Fruit fly (Drosophila melanogaster) whole organism, embryonic: ENCODE results near the gene CG1299.
A peak's percentile ranks its signal among the peaks of the same experiment; 100 is the strongest.

Experiments
- CG10209 ChIP-seq: fragments of 200-800 bp; sonication (Bioruptor generic); optimal IDR thresholded peaks from 3 replicates; lab custom pipeline; 2017; ENCODE audit warnings: missing biosample characterization, mild to moderate bottlenecking, missing genetic modification characterization, missing genetic modification reagents
- CG10366 ChIP-seq: fragments of 200-800 bp; sonication (Bioruptor generic); IDR thresholded peaks from 2 replicates; pipeline ENCODE4 v1.3.6; 2022; ENCODE audit warnings: missing biosample characterization, missing genetic modification characterization
- CG11093 ChIP-seq: fragments of 200-800 bp; sonication (Bioruptor generic); IDR thresholded peaks from 3 replicates; pipeline ENCODE4 v1.3.6; 2022; ENCODE audit warnings: missing biosample characterization, missing genetic modification characterization
- CG11695 ChIP-seq: fragments of 200-800 bp; sonication (Bioruptor generic); IDR thresholded peaks from 3 replicates; pipeline ENCODE4 v1.3.6; 2022; ENCODE audit warnings: missing biosample characterization, missing genetic modification characterization
- CG12155 ChIP-seq: fragments of 200-800 bp; sonication (Bioruptor generic); optimal IDR thresholded peaks from 3 replicates; lab custom pipeline; 2016; ENCODE audit warnings: missing biosample characterization, missing genetic modification characterization
- CG12236 ChIP-seq: fragments of 200-800 bp; sonication (Bioruptor generic); optimal IDR thresholded peaks from 2 replicates; lab custom pipeline; 2016; ENCODE audit warnings: missing biosample characterization, missing genetic modification characterization
- CG12659 ChIP-seq: fragments of 200-800 bp; sonication (Bioruptor generic); optimal IDR thresholded peaks from 3 replicates; lab custom pipeline; 2017; ENCODE audit warnings: mild to moderate bottlenecking, missing biosample characterization, missing genetic modification reagents, missing genetic modification characterization
- CG13287 ChIP-seq: fragments of 200-800 bp; sonication (Bioruptor generic); IDR thresholded peaks from 2 replicates; pipeline ENCODE4 v1.3.6; 2022; ENCODE audit warnings: missing biosample characterization, missing genetic modification characterization; ENCODE audit not compliant: partially characterized antibody
- CG13296 ChIP-seq: fragments of 200-800 bp; sonication (Bioruptor generic); optimal IDR thresholded peaks from 3 replicates; lab custom pipeline; 2018; ENCODE audit warnings: missing biosample characterization, mild to moderate bottlenecking, missing genetic modification characterization
- CG15514 ChIP-seq: fragments of 200-800 bp; sonication (Bioruptor generic); optimal IDR thresholded peaks from 3 replicates; lab custom pipeline; 2017; ENCODE audit warnings: missing biosample characterization, missing genetic modification characterization, mild to moderate bottlenecking, moderate library complexity, missing genetic modification reagents
- CG1602 ChIP-seq: fragments of 200-800 bp; sonication (Bioruptor generic); optimal IDR thresholded peaks from 3 replicates; lab custom pipeline; 2016; ENCODE audit warnings: missing biosample characterization, missing genetic modification characterization
- CG17385 ChIP-seq: fragments of 200-800 bp; sonication (Bioruptor generic); optimal IDR thresholded peaks from 3 replicates; lab custom pipeline; 2018; ENCODE audit warnings: missing biosample characterization, mild to moderate bottlenecking, missing genetic modification characterization
- CG17802 ChIP-seq: fragments of 200-800 bp; sonication (Bioruptor generic); optimal IDR thresholded peaks from 2 replicates; lab custom pipeline; 2018; ENCODE audit warnings: missing biosample characterization, mild to moderate bottlenecking, missing genetic modification characterization, moderate library complexity
- CG1832 ChIP-seq: fragments of 200-800 bp; sonication (Bioruptor generic); optimal IDR thresholded peaks from 2 replicates; lab custom pipeline; 2017; ENCODE audit warnings: missing biosample characterization, mild to moderate bottlenecking, missing genetic modification characterization, inconsistent platforms
- CG31388 ChIP-seq: fragments of 200-800 bp; sonication (Bioruptor generic); optimal IDR thresholded peaks from 2 replicates; lab custom pipeline; 2016; ENCODE audit warnings: missing biosample characterization, missing genetic modification characterization
- CG32532 ChIP-seq: fragments of 200-800 bp; sonication (Bioruptor generic); IDR thresholded peaks from 2 replicates; pipeline ENCODE4 v1.3.6; 2022; ENCODE audit warnings: missing biosample characterization, missing genetic modification characterization
- CG3847 ChIP-seq: fragments of 200-800 bp; sonication (Bioruptor generic); IDR thresholded peaks from 2 replicates; pipeline ENCODE4 v1.3.6; 2022; ENCODE audit warnings: missing biosample characterization, missing genetic modification characterization
- CG4617 ChIP-seq: fragments of 200-800 bp; sonication (Bioruptor generic); optimal IDR thresholded peaks from 3 replicates; lab custom pipeline; 2016; ENCODE audit warnings: missing biosample characterization, missing genetic modification characterization, borderline replicate concordance
- CG4820 ChIP-seq: fragments of 200-800 bp; sonication (Bioruptor generic); optimal IDR thresholded peaks from 3 replicates; lab custom pipeline; 2016; ENCODE audit warnings: missing biosample characterization, missing genetic modification characterization
- CG4854 ChIP-seq: fragments of 200-800 bp; sonication (Bioruptor generic); optimal IDR thresholded peaks from 2 replicates; lab custom pipeline; 2016; ENCODE audit warnings: missing biosample characterization, missing genetic modification characterization, inconsistent platforms
- CG6683 ChIP-seq: fragments of 200-800 bp; sonication (Bioruptor generic); optimal IDR thresholded peaks from 2 replicates; lab custom pipeline; 2017; ENCODE audit warnings: missing biosample characterization, mild to moderate bottlenecking, missing genetic modification characterization, missing genetic modification reagents
- CG8765 ChIP-seq: fragments of 200-800 bp; sonication (Bioruptor generic); IDR thresholded peaks from 2 replicates; pipeline ENCODE4 v1.3.6; 2022; ENCODE audit warnings: missing biosample characterization, missing genetic modification characterization
- CTCF ChIP-seq: fragments of 200-800 bp; sonication (Bioruptor generic); optimal IDR thresholded peaks from 2 replicates; lab custom pipeline; 2017; ENCODE audit warnings: missing biosample characterization, mild to moderate bottlenecking, missing genetic modification characterization, moderate library complexity
- Chrac-16 ChIP-seq: fragments of 200-800 bp; sonication (Bioruptor generic); optimal IDR thresholded peaks from 3 replicates; lab custom pipeline; 2016; ENCODE audit warnings: missing biosample characterization, missing genetic modification characterization
- Doc3 ChIP-seq: fragments of 200-800 bp; sonication (Bioruptor generic); IDR thresholded peaks from 3 replicates; pipeline ENCODE4 v1.3.6; 2022; ENCODE audit warnings: missing biosample characterization, missing genetic modification characterization; ENCODE audit not compliant: partially characterized antibody
- HmgD ChIP-seq: fragments of 200-800 bp; sonication (Bioruptor generic); optimal IDR thresholded peaks from 3 replicates; lab custom pipeline; 2016; ENCODE audit warnings: missing biosample characterization, missing genetic modification characterization
- Hr78 ChIP-seq, 2 experiments: fragments of 200-800 bp in 1 of 2; fragments of >200 bp in 1 of 2; sonication (Bioruptor generic) in 1 of 2; optimal IDR thresholded peaks; 2 replicates each; lab custom pipeline; 2017 to 2019; ENCODE audit warnings: missing biosample characterization in 2 of 2, missing genetic modification characterization in 2 of 2, mild to moderate bottlenecking in 1 of 2, moderate library complexity in 1 of 2
- Mad ChIP-seq: fragments of 200-800 bp; sonication (Bioruptor generic); optimal IDR thresholded peaks from 2 replicates; lab custom pipeline; 2016; ENCODE audit warnings: missing biosample characterization, missing genetic modification characterization
- Ssrp ChIP-seq: fragments of 200-800 bp; sonication (Bioruptor generic); optimal IDR thresholded peaks from 2 replicates; lab custom pipeline; 2018; ENCODE audit warnings: missing biosample characterization, mild to moderate bottlenecking, missing genetic modification characterization, moderate library complexity
- Taf1 ChIP-seq: fragments of 200-800 bp; sonication (Bioruptor generic); IDR thresholded peaks from 2 replicates; pipeline ENCODE4 v1.3.6; 2022; ENCODE audit warnings: missing biosample characterization, missing genetic modification characterization
- ab ChIP-seq: fragments of 200-800 bp; sonication (Bioruptor generic); optimal IDR thresholded peaks from 2 replicates; lab custom pipeline; 2016; ENCODE audit warnings: missing biosample characterization, missing genetic modification characterization
- ac ChIP-seq: fragments of 200-800 bp; sonication (Bioruptor generic); optimal IDR thresholded peaks from 3 replicates; lab custom pipeline; 2017; ENCODE audit warnings: missing biosample characterization, mild to moderate bottlenecking, missing genetic modification characterization
- amos ChIP-seq: fragments of 200-800 bp; sonication (Bioruptor generic); IDR thresholded peaks from 2 replicates; pipeline ENCODE4 v1.3.6; 2022; ENCODE audit warnings: missing biosample characterization, missing genetic modification characterization; ENCODE audit not compliant: partially characterized antibody
- bcd ChIP-seq: fragments of 200-800 bp; sonication (Bioruptor generic); optimal IDR thresholded peaks from 2 replicates; lab custom pipeline; 2017; ENCODE audit warnings: missing biosample characterization, mild to moderate bottlenecking, missing genetic modification characterization
- caup ChIP-seq: fragments of 200-800 bp; sonication (Bioruptor generic); optimal IDR thresholded peaks from 3 replicates; lab custom pipeline; 2017; ENCODE audit warnings: missing biosample characterization, mild to moderate bottlenecking, missing genetic modification characterization, moderate library complexity; ENCODE audit not compliant: severe bottlenecking
- disco-r ChIP-seq: fragments of 200-800 bp; sonication (Bioruptor generic); optimal IDR thresholded peaks from 2 replicates; lab custom pipeline; 2016; ENCODE audit warnings: missing biosample characterization, missing genetic modification characterization
- fd3F ChIP-seq: fragments of 200-800 bp; sonication (Bioruptor generic); optimal IDR thresholded peaks from 2 replicates; lab custom pipeline; 2018; ENCODE audit warnings: missing biosample characterization, mild to moderate bottlenecking, missing genetic modification characterization, moderate library complexity
- fru ChIP-seq: fragments of >200 bp; optimal IDR thresholded peaks from 2 replicates; lab custom pipeline; 2017
- gsb ChIP-seq: fragments of 200-800 bp; sonication (Bioruptor generic); IDR thresholded peaks from 2 replicates; pipeline ENCODE4 v1.3.6; 2022; ENCODE audit warnings: missing biosample characterization, missing genetic modification characterization
- lov ChIP-seq, 2 experiments: fragments of 200-800 bp in 1 of 2; fragments of >200 bp in 1 of 2; sonication (Bioruptor generic) in 1 of 2; IDR thresholded peaks in 1 of 2; optimal IDR thresholded peaks in 1 of 2; 2 replicates in 1 of 2; 3 replicates in 1 of 2; pipeline versions ENCODE4 v1.3.6 to Lab custom; 2017 to 2022; ENCODE audit warnings: missing biosample characterization in 1 of 2, missing genetic modification characterization in 1 of 2
- nmo ChIP-seq: fragments of 200-800 bp; sonication (Bioruptor generic); optimal IDR thresholded peaks from 2 replicates; lab custom pipeline; 2018; ENCODE audit warnings: missing biosample characterization, mild to moderate bottlenecking, missing genetic modification characterization, moderate library complexity
- pfk ChIP-seq: fragments of 200-800 bp; sonication (Bioruptor generic); optimal IDR thresholded peaks from 2 replicates; lab custom pipeline; 2018; ENCODE audit warnings: missing biosample characterization, mild to moderate bottlenecking, missing genetic modification characterization, moderate library complexity
- ro ChIP-seq: fragments of 200-800 bp; sonication (Bioruptor generic); IDR thresholded peaks from 2 replicates; pipeline ENCODE4 v1.3.6; 2022; ENCODE audit warnings: missing biosample characterization, missing genetic modification characterization
- sim ChIP-seq: fragments of 200-800 bp; sonication (Bioruptor generic); IDR thresholded peaks from 2 replicates; pipeline ENCODE4 v1.3.6; 2022; ENCODE audit warnings: missing biosample characterization, missing genetic modification characterization
- slbo ChIP-seq: fragments of 200-800 bp; sonication (Bioruptor generic); IDR thresholded peaks from 2 replicates; pipeline ENCODE4 v1.3.6; 2022; ENCODE audit warnings: missing biosample characterization, missing genetic modification characterization
- tgo ChIP-seq: fragments of 200-800 bp; sonication (Bioruptor generic); IDR thresholded peaks from 3 replicates; pipeline ENCODE4 v1.3.6; 2022; ENCODE audit warnings: missing biosample characterization, missing genetic modification characterization
- unpg ChIP-seq: fragments of 200-800 bp; sonication (Bioruptor generic); optimal IDR thresholded peaks from 3 replicates; lab custom pipeline; 2018; ENCODE audit warnings: missing biosample characterization, mild to moderate bottlenecking, missing genetic modification characterization, moderate library complexity
- vfl ChIP-seq: fragments of 200-800 bp; sonication (Bioruptor generic); optimal IDR thresholded peaks from 2 replicates; lab custom pipeline; 2016; ENCODE audit warnings: missing biosample characterization, missing genetic modification characterization
- zen2 ChIP-seq: fragments of 200-800 bp; sonication (Bioruptor generic); IDR thresholded peaks from 3 replicates; pipeline ENCODE4 v1.3.6; 2022; ENCODE audit warnings: missing biosample characterization, missing genetic modification characterization; ENCODE audit not compliant: partially characterized antibody

The CG1299 gene

dm6 chr3L:4122185-4122767 is 26.2 kb upstream of the CG1299 start, which contains the start of gene Chd64 (continued):
- TF ChIP-seq CG15514, result peak; percentile 74
- peak; percentile 62 for TF ChIP-seq pfk (GFP tag; lab: Kevin White, UChicago)
- peak; percentile 45; the same call in 1 of the 2 replicates for TF ChIP-seq amos
- no peak for TF ChIP-seq CG17802 (tag; lab: Kevin White, UChicago)
- TF ChIP-seq CG4617 (GFP tag; lab: Kevin White, UChicago), result no peak
- peak; percentile 29; the same call in 1 of the 2 replicates for TF ChIP-seq gsb (GFP tag; lab: Robert Waterston, UW)
- peak; percentile 74; the same call in 2 of the 3 replicates for TF ChIP-seq zen2 (GFP tag; lab: Robert Waterston, UW)
- TF ChIP-seq slbo (GFP tag; lab: Robert Waterston, UW), result peak; percentile 36
- no peak for TF ChIP-seq CG10209 (GFP tag; lab: Kevin White, UChicago)
- TF ChIP-seq bcd, result no peak
- peak; percentile 80 for TF ChIP-seq CG13287 (GFP tag; lab: Robert Waterston, UW)
- TF ChIP-seq HmgD (GFP tag; lab: Kevin White, UChicago), result no peak
- no peak for TF ChIP-seq ro (GFP tag; lab: Robert Waterston, UW)
- peak; percentile 52 for TF ChIP-seq CG17385
- no peak for TF ChIP-seq Taf1 (GFP tag; lab: Robert Waterston, UW)
- TF ChIP-seq nmo (GFP tag; lab: Kevin White, UChicago), result no peak
- TF ChIP-seq ac (GFP tag; lab: Kevin White, UChicago), result no peak
- TF ChIP-seq CG3847, result peak; percentile 22; the same call in 1 of the 2 replicates
- peak; percentile 68 for TF ChIP-seq CG13296 (GFP tag; lab: Kevin White, UChicago)
- peak; percentile 45 for TF ChIP-seq unpg
- TF ChIP-seq sim (GFP tag; lab: Robert Waterston, UW), result no peak
- TF ChIP-seq ab (GFP tag; lab: Kevin White, UChicago), result no peak
- no peak for TF ChIP-seq Doc3 (GFP tag; lab: Robert Waterston, UW)
- no peak for TF ChIP-seq CG1832
- no peak for TF ChIP-seq CG4820
- no peak for TF ChIP-seq lov (optimal IDR thresholded peaks at IDR 0.05; lab: Kevin White, UChicago)
- no peak for TF ChIP-seq lov (GFP tag; IDR thresholded peaks at IDR 0.05; lab: Robert Waterston, UW)
- TF ChIP-seq Ssrp (tag; lab: Kevin White, UChicago), result no peak
- no peak for TF ChIP-seq vfl (GFP tag; lab: Kevin White, UChicago)
- TF ChIP-seq CG32532, result no peak; the same call in none of the 2 replicates
- no peak for TF ChIP-seq CG12236 (GFP tag; lab: Kevin White, UChicago)
- TF ChIP-seq disco-r (GFP tag; lab: Kevin White, UChicago), result no peak
- peak; percentile 5 for TF ChIP-seq Chrac-16
- TF ChIP-seq CG4854, result no peak
- TF ChIP-seq CTCF (GFP tag; lab: Kevin White, UChicago), result no peak
- TF ChIP-seq Hr78 (GFP tag; optimal IDR thresholded peaks at IDR 0.05; lab: Kevin White, UChicago), result peak in 1 of 2 experiments; percentile 64
- no peak for TF ChIP-seq fru (lab: Kevin White, UChicago)
- no peak; the same call in 2 of the 3 replicates for TF ChIP-seq CG11093 (GFP tag; lab: Robert Waterston, UW)
- peak; percentile 46; the same call in 1 of the 3 replicates for TF ChIP-seq tgo (GFP tag; lab: Robert Waterston, UW)
- peak; percentile 25 for TF ChIP-seq CG12155 (GFP tag; lab: Kevin White, UChicago)
- TF ChIP-seq CG1602, result no peak
- no peak for TF ChIP-seq CG31388 (GFP tag; lab: Kevin White, UChicago)
- no peak for TF ChIP-seq CG6683 (GFP tag; lab: Kevin White, UChicago)
- TF ChIP-seq Mad, result no peak
- TF ChIP-seq CG8765 (GFP tag; lab: Robert Waterston, UW), result no peak
- peak; percentile 58; the same call in 2 of the 3 replicates for TF ChIP-seq CG11695 (GFP tag; lab: Robert Waterston, UW)
- peak; percentile 62 for TF ChIP-seq caup
- peak; percentile 3 for TF ChIP-seq fd3F (GFP tag; lab: Kevin White, UChicago)
- peak; percentile 72 for TF ChIP-seq CG12659 (GFP tag; lab: Kevin White, UChicago)
- no peak for TF ChIP-seq CG10366 (GFP tag; lab: Robert Waterston, UW)
